Worm (Caenorhabditis elegans) whole organism, L1 larva: ENCODE measurements around the gene ZC250.5.

Source experiments
- C04F5.9 ChIP-seq: sonication (generic microtip); optimal IDR thresholded peaks from 2 replicates; lab custom pipeline; 2016; ENCODE audit warnings: missing genetic modification characterization, missing compliant biosample characterization
- C34B4.2 ChIP-seq: sonication (generic microtip); optimal IDR thresholded peaks from 2 replicates; lab custom pipeline; 2017; ENCODE audit warnings: mild to moderate bottlenecking, missing genetic modification characterization, missing compliant biosample characterization
- aly-2 ChIP-seq: fragments of 150-350 bp; optimal IDR thresholded peaks from 2 replicates; lab custom pipeline; 2014; ENCODE audit warnings: missing biosample characterization, missing genetic modification characterization
- ama-1 ChIP-seq: fragments of 150-350 bp; optimal IDR thresholded peaks from 2 replicates; lab custom pipeline; 2014
- blmp-1 ChIP-seq: fragments of 150-350 bp; optimal IDR thresholded peaks from 2 replicates; lab custom pipeline; 2014; ENCODE audit warnings: missing biosample characterization, missing genetic modification characterization
- ceh-82 ChIP-seq, 3 experiments: fragments of 150-350 bp in 1 of 3; sonication (generic microtip) in 2 of 3; optimal IDR thresholded peaks; 2 replicates each; lab custom pipeline; 2014 to 2017; ENCODE audit warnings: missing biosample characterization in 3 of 3, missing genetic modification characterization in 3 of 3
- efl-1 ChIP-seq, 4 experiments: fragments of 150-350 bp; optimal IDR thresholded peaks in 3 of 4; peaks in 1 of 4; 1 replicate in 1 of 4; 2 replicates in 3 of 4; lab custom pipeline; 2014; ENCODE audit warnings: missing biosample characterization in 2 of 4, missing genetic modification characterization in 2 of 4, missing genetic modification reagents in 2 of 4
- efl-3 ChIP-seq: fragments of 200-800 bp; sonication (Bioruptor generic); optimal IDR thresholded peaks from 2 replicates; lab custom pipeline; 2018; ENCODE audit warnings: mild to moderate bottlenecking, missing genetic modification characterization, missing compliant biosample characterization
- egl-13 ChIP-seq: sonication (generic microtip); optimal IDR thresholded peaks from 2 replicates; lab custom pipeline; 2016; ENCODE audit warnings: missing genotype, missing genetic modification reagents, missing genetic modification characterization, missing compliant biosample characterization
- egl-27 ChIP-seq, 2 experiments: fragments of 150-350 bp in 1 of 2; sonication (generic microtip); optimal IDR thresholded peaks; 3 replicates each; lab custom pipeline; 2017 to 2018; ENCODE audit warnings: missing biosample characterization in 2 of 2, missing genetic modification characterization in 2 of 2, missing genetic modification reagents in 2 of 2
- elt-3 ChIP-seq, 6 experiments: fragments of 150-350 bp in 1 of 6; sonication (generic microtip); optimal IDR thresholded peaks; 2 replicates each; lab custom pipeline; 2017 to 2018; ENCODE audit warnings: missing biosample characterization in 6 of 6, missing genetic modification characterization in 6 of 6, inconsistent platforms in 1 of 6
- fkh-4 ChIP-seq: sonication (generic microtip); optimal IDR thresholded peaks from 2 replicates; lab custom pipeline; 2016; ENCODE audit warnings: missing compliant biosample characterization, missing genetic modification characterization, borderline replicate concordance
- fkh-8 ChIP-seq: sonication (generic microtip); optimal IDR thresholded peaks from 2 replicates; lab custom pipeline; 2016; ENCODE audit warnings: mild to moderate bottlenecking, missing genetic modification characterization, missing compliant biosample characterization
- fos-1 ChIP-seq: fragments of 150-350 bp; optimal IDR thresholded peaks from 2 replicates; lab custom pipeline; 2014; ENCODE audit warnings: missing biosample characterization, missing genetic modification characterization
- hlh-17 ChIP-seq: fragments of 200-800 bp; sonication (Bioruptor generic); optimal IDR thresholded peaks from 2 replicates; lab custom pipeline; 2018; ENCODE audit warnings: missing genetic modification characterization, mild to moderate bottlenecking, missing compliant biosample characterization, moderate library complexity, borderline replicate concordance
- hlh-4 ChIP-seq: sonication (generic microtip); optimal IDR thresholded peaks from 2 replicates; lab custom pipeline; 2016; ENCODE audit warnings: mild to moderate bottlenecking, missing genetic modification characterization, missing compliant biosample characterization
- irx-1 ChIP-seq: sonication (generic microtip); optimal IDR thresholded peaks from 2 replicates; lab custom pipeline; 2016; ENCODE audit warnings: missing genetic modification characterization, missing compliant biosample characterization
- isw-1 ChIP-seq: fragments of 200-800 bp; sonication (Bioruptor generic); IDR thresholded peaks from 2 replicates; pipeline ENCODE4 v1.3.6; 2022; ENCODE audit warnings: missing genetic modification characterization, missing compliant biosample characterization
- jun-1 ChIP-seq: fragments of 150-350 bp; optimal IDR thresholded peaks from 2 replicates; lab custom pipeline; 2014; ENCODE audit warnings: missing biosample characterization, missing genetic modification reagents, missing genetic modification characterization
- lin-13 ChIP-seq: fragments of 150-350 bp; optimal IDR thresholded peaks from 2 replicates; lab custom pipeline; 2014; ENCODE audit warnings: missing biosample characterization, missing genetic modification reagents, missing genetic modification characterization
- lin-14 ChIP-seq: fragments of 200-800 bp; sonication (Bioruptor generic); optimal IDR thresholded peaks from 2 replicates; lab custom pipeline; 2018; ENCODE audit warnings: mild to moderate bottlenecking, missing genetic modification characterization, moderate library complexity, missing compliant biosample characterization
- lir-3 ChIP-seq: sonication (generic microtip); optimal IDR thresholded peaks from 2 replicates; lab custom pipeline; 2016; ENCODE audit warnings: mild to moderate bottlenecking, missing genetic modification characterization, moderate library complexity, missing compliant biosample characterization; ENCODE audit not compliant: poor library complexity
- lsy-2 ChIP-seq, 2 experiments: fragments of 150-350 bp; optimal IDR thresholded peaks; 2 replicates each; lab custom pipeline; 2014; ENCODE audit warnings: missing biosample characterization in 2 of 2, missing genetic modification characterization in 2 of 2
- mdl-1 ChIP-seq, 2 experiments: fragments of 150-350 bp; optimal IDR thresholded peaks; 2 replicates each; lab custom pipeline; 2014 to 2017; ENCODE audit warnings: missing biosample characterization in 2 of 2, missing genetic modification characterization in 2 of 2, inconsistent platforms in 1 of 2
- mep-1 ChIP-seq: fragments of 150-350 bp; optimal IDR thresholded peaks from 2 replicates; lab custom pipeline; 2014; ENCODE audit warnings: missing biosample characterization, missing genetic modification characterization
- nhr-11 ChIP-seq: fragments of 150-350 bp; optimal IDR thresholded peaks from 2 replicates; lab custom pipeline; 2014; ENCODE audit warnings: missing biosample characterization, missing genetic modification characterization
- nhr-12 ChIP-seq: sonication (generic microtip); optimal IDR thresholded peaks from 2 replicates; lab custom pipeline; 2017; ENCODE audit warnings: missing biosample characterization, missing genetic modification characterization
- nhr-237 ChIP-seq: fragments of 150-350 bp; optimal IDR thresholded peaks from 2 replicates; lab custom pipeline; 2014; ENCODE audit warnings: missing biosample characterization, missing genetic modification characterization
- nhr-28 ChIP-seq: fragments of 150-350 bp; optimal IDR thresholded peaks from 2 replicates; lab custom pipeline; 2014; ENCODE audit warnings: missing biosample characterization, missing genetic modification characterization
- nhr-85 ChIP-seq: sonication (generic microtip); peaks from one replicate; lab custom pipeline; 2016; ENCODE audit warnings: missing genetic modification characterization, inconsistent platforms, missing compliant biosample characterization
- pqm-1 ChIP-seq: sonication (generic microtip); optimal IDR thresholded peaks from 3 replicates; lab custom pipeline; 2017; ENCODE audit warnings: missing biosample characterization, missing genetic modification characterization
- rnt-1 ChIP-seq: sonication (generic microtip); optimal IDR thresholded peaks from 2 replicates; lab custom pipeline; 2016; ENCODE audit warnings: mild to moderate bottlenecking, missing genetic modification characterization, moderate library complexity, missing compliant biosample characterization
- skn-1 ChIP-seq: fragments of 150-350 bp; optimal IDR thresholded peaks from 2 replicates; lab custom pipeline; 2014; ENCODE audit warnings: missing biosample characterization, missing genetic modification characterization
- sox-4 ChIP-seq: sonication (generic microtip); optimal IDR thresholded peaks from 2 replicates; lab custom pipeline; 2016; ENCODE audit warnings: missing genetic modification characterization, missing compliant biosample characterization
- sup-37 ChIP-seq: fragments of 200-800 bp; sonication (Bioruptor generic); optimal IDR thresholded peaks from 2 replicates; lab custom pipeline; 2018; ENCODE audit warnings: mild to moderate bottlenecking, missing genetic modification characterization, missing compliant biosample characterization
- swsn-7 ChIP-seq: sonication (generic microtip); optimal IDR thresholded peaks from 2 replicates; lab custom pipeline; 2016; ENCODE audit warnings: missing genetic modification characterization, missing compliant biosample characterization
- tbx-2 ChIP-seq: sonication (generic microtip); optimal IDR thresholded peaks from 2 replicates; lab custom pipeline; 2016; ENCODE audit warnings: missing genetic modification characterization, missing compliant biosample characterization
- tlp-1 ChIP-seq: fragments of 150-350 bp; optimal IDR thresholded peaks from 2 replicates; lab custom pipeline; 2014; ENCODE audit warnings: missing biosample characterization, missing genetic modification characterization
- unc-30 ChIP-seq: sonication (generic microtip); optimal IDR thresholded peaks from 2 replicates; lab custom pipeline; 2017; ENCODE audit warnings: missing biosample characterization, missing genetic modification characterization
- unc-62 ChIP-seq: fragments of 150-350 bp; optimal IDR thresholded peaks from 2 replicates; lab custom pipeline; 2014; ENCODE audit warnings: missing biosample characterization, missing genetic modification reagents, missing genetic modification characterization
- unc-86 ChIP-seq: sonication (generic microtip); optimal IDR thresholded peaks from 2 replicates; lab custom pipeline; 2016; ENCODE audit warnings: missing genetic modification characterization, missing compliant biosample characterization
- unc-98 ChIP-seq: fragments of 200-800 bp; sonication (Bioruptor generic); IDR thresholded peaks from 2 replicates; pipeline ENCODE4 v1.3.6; 2022; ENCODE audit warnings: missing genetic modification characterization, missing compliant biosample characterization
- xbp-1 ChIP-seq: sonication (generic microtip); optimal IDR thresholded peaks from 2 replicates; lab custom pipeline; 2016; ENCODE audit warnings: missing genetic modification characterization, missing compliant biosample characterization
- zip-4 ChIP-seq: fragments of 200-800 bp; sonication (Bioruptor generic); optimal IDR thresholded peaks from 2 replicates; lab custom pipeline; 2018; ENCODE audit warnings: mild to moderate bottlenecking, missing genetic modification characterization, moderate library complexity, missing compliant biosample characterization

ZC250.5 gene

ce11 chrV:5833531-5833930 lies 28.0 kb downstream of the ZC250.5 start, which contains the start of gene srh-76:
srh-76 (plus strand) TSS chrV:5833831.
- TF ChIP-seq aly-2 (tag; lab: Kevin White, UChicago) (no peak), blmp-1 (tag; lab: Kevin White, UChicago) (no peak), nhr-12 (no peak), unc-62 (GFP tag; lab: Kevin White, UChicago) (no peak), unc-86 (tag; lab: Kevin White, UChicago) (no peak), irx-1 (tag; lab: Kevin White, UChicago) (no peak), skn-1 (tag; lab: Kevin White, UChicago) (no peak), elt-3 (tag; optimal IDR thresholded peaks at IDR 0.05; lab: Kevin White, UChicago) (no peak), egl-27 (tag; optimal IDR thresholded peaks at IDR 0.05; lab: Kevin White, UChicago) (no peak), C34B4.2 (tag; lab: Kevin White, UChicago) (no peak), ama-1 (lab: Kevin White, UChicago) (no peak), egl-13 (tag; lab: Kevin White, UChicago) (no peak), ceh-82 (tag; optimal IDR thresholded peaks at IDR 0.05; lab: Kevin White, UChicago) (no peak), fos-1 (no peak), lin-14 (GFP tag; lab: Kevin White, UChicago) (no peak), zip-4 (GFP tag; lab: Kevin White, UChicago) (no peak), lin-13 (no peak)
- TF ChIP-seq, all 84 proteins: peak for 0

ce11 chrV:5835397-5835796 lies 29.8 kb downstream of the ZC250.5 start:
- TF ChIP-seq rnt-1 (tag; lab: Kevin White, UChicago) (no peak), xbp-1 (tag; lab: Kevin White, UChicago) (no peak), efl-1 (optimal IDR thresholded peaks at IDR 0.05; lab: Kevin White, UChicago) (no peak), efl-1 (GFP tag; optimal IDR thresholded peaks at IDR 0.05 in 1 of 2; lab: Kevin White, UChicago) (peak in 1 of 2 experiments; percentile 10), nhr-28 (no peak), skn-1 (tag; lab: Kevin White, UChicago) (no peak), fos-1 (no peak), lsy-2 (tag; optimal IDR thresholded peaks at IDR 0.05; lab: Kevin White, UChicago) (no peak), pqm-1 (tag; lab: Kevin White, UChicago) (no peak), elt-3 (tag; optimal IDR thresholded peaks at IDR 0.05; lab: Kevin White, UChicago) (no peak)

ce11 chrV:5835979-5836615 lies 30.5 kb downstream of the ZC250.5 start:
- TF ChIP-seq unc-30 (tag; lab: Kevin White, UChicago) (no peak), jun-1 (tag; lab: Kevin White, UChicago) (no peak), nhr-237 (tag; lab: Kevin White, UChicago) (no peak), C04F5.9 (no peak), swsn-7 (tag; lab: Kevin White, UChicago) (no peak), nhr-11 (tag; lab: Kevin White, UChicago) (no peak), unc-98 (GFP tag; lab: Robert Waterston, UW) (no peak), tlp-1 (tag; lab: Kevin White, UChicago) (no peak), tbx-2 (no peak), lir-3 (tag; lab: Kevin White, UChicago) (no peak), sox-4 (tag; lab: Kevin White, UChicago) (no peak), aly-2 (tag; lab: Kevin White, UChicago) (no peak), efl-3 (no peak), mep-1 (tag; lab: Kevin White, UChicago) (no peak), isw-1 (GFP tag; lab: Robert Waterston, UW) (no peak)

ce11 chrV:5836616-5836982 lies 31.0 kb downstream of the ZC250.5 start, which contains the start of gene col-140:
col-140 (minus strand) TSS chrV:5836834.
- TF ChIP-seq fkh-8 (tag; lab: Kevin White, UChicago) (no peak), C34B4.2 (tag; lab: Kevin White, UChicago) (no peak), mdl-1 (tag; optimal IDR thresholded peaks at IDR 0.05; lab: Kevin White, UChicago) (no peak), hlh-17 (GFP tag; lab: Kevin White, UChicago) (no peak), fkh-4 (tag; lab: Kevin White, UChicago) (no peak), sup-37 (GFP tag; lab: Kevin White, UChicago) (no peak), jun-1 (tag; lab: Kevin White, UChicago) (no peak), efl-1 (optimal IDR thresholded peaks at IDR 0.05; lab: Kevin White, UChicago) (no peak), efl-1 (GFP tag; optimal IDR thresholded peaks at IDR 0.05 in 1 of 2; lab: Kevin White, UChicago) (peak in 1 of 2 experiments; percentile 70), hlh-4 (no peak), nhr-12 (no peak), nhr-85 (tag; lab: Kevin White, UChicago) (peak; percentile 33), pqm-1 (tag; lab: Kevin White, UChicago) (no peak)
